Worm (Caenorhabditis elegans) whole organism, L1 larva: ENCODE data around the gene T04B2.3.

Experiments used
- ama-1 ChIP-seq: fragments of 150-350 bp; optimal IDR thresholded peaks from 2 replicates; lab custom pipeline; 2014
- grh-1 ChIP-seq: fragments of 200-800 bp; sonication (Bioruptor generic); IDR thresholded peaks from 2 replicates; pipeline ENCODE4 v1.3.6; 2022; ENCODE audit warnings: missing genetic modification reagents, missing genetic modification characterization, missing compliant biosample characterization
- snu-23 ChIP-seq: sonication (generic microtip); optimal IDR thresholded peaks from 2 replicates; lab custom pipeline; 2016; ENCODE audit warnings: missing genetic modification characterization, missing compliant biosample characterization
- sox-4 ChIP-seq: sonication (generic microtip); optimal IDR thresholded peaks from 2 replicates; lab custom pipeline; 2016; ENCODE audit warnings: missing genetic modification characterization, missing compliant biosample characterization

- no peak for TF ChIP-seq sox-4
- TF ChIP-seq snu-23 (GFP tag; lab: Kevin White, UChicago), result no peak
- TF ChIP-seq ama-1 (lab: Kevin White, UChicago), result no peak
- TF ChIP-seq grh-1, result no peak
Measured at ce11 chrIV:10016977-10017376, 30.2 kb upstream of the T04B2.3 start, which contains the start of gene ent-7.
